Fruit fly (Drosophila melanogaster): ENCODE results near the gene Dyro.

Dyro gene

dm6 chr3L:11246046-11246887, 49.5 kb downstream of the Dyro start (continued):
- TF ChIP-seq CG10431 (GFP tag; optimal IDR thresholded peaks at IDR 0.05) (peak; percentile 49), gro (GFP tag; optimal IDR thresholded peaks at IDR 0.05) (no peak), MBD-R2 (GFP tag; IDR thresholded peaks at IDR 0.05) (no peak), CG12155 (GFP tag; optimal IDR thresholded peaks at IDR 0.05) (no peak), BEAF-32 (GFP tag; optimal IDR thresholded peaks at IDR 0.05) (no peak), ac (GFP tag; optimal IDR thresholded peaks at IDR 0.05) (peak; percentile 39), CG6254 (GFP tag; optimal IDR thresholded peaks at IDR 0.05) (peak; percentile 35), dysf (GFP tag; IDR thresholded peaks at IDR 0.05) (no peak), Dll (GFP tag; IDR thresholded peaks at IDR 0.05; ENCODE audit: partially characterized antibody) (0 out of 4 replicates have a peak, but pooled peaks have one; percentile 15), odd (GFP tag; optimal IDR thresholded peaks at IDR 0.05) (peak; percentile 54), CG1529 (GFP tag; optimal IDR thresholded peaks at IDR 0.05) (no peak), CG1602 (GFP tag; optimal IDR thresholded peaks at IDR 0.05) (no peak), lab (GFP tag; optimal IDR thresholded peaks at IDR 0.05) (peak; percentile 69), da (GFP tag; optimal IDR thresholded peaks at IDR 0.05) (no peak), D19A (tag; optimal IDR thresholded peaks at IDR 0.05) (no peak), crp (GFP tag; optimal IDR thresholded peaks at IDR 0.05) (peak in 1 of 2 experiments; percentile 61), CG6175 (GFP tag; IDR thresholded peaks at IDR 0.05) (peak; percentile 75; the same call in 1 of the 3 replicates), CG10654 (GFP tag; optimal IDR thresholded peaks at IDR 0.05) (no peak), nerfin-1 (tag; optimal IDR thresholded peaks at IDR 0.05) (peak; percentile 2), nom (GFP tag; optimal IDR thresholded peaks at IDR 0.05) (peak; percentile 100), Mad (GFP tag; optimal IDR thresholded peaks at IDR 0.05) (no peak), jumu (GFP tag; optimal IDR thresholded peaks at IDR 0.05) (no peak), CG4730 (GFP tag; IDR thresholded peaks at IDR 0.05) (no peak), CG18476 (GFP tag; optimal IDR thresholded peaks at IDR 0.05) (no peak), CG17568 (GFP tag; optimal IDR thresholded peaks at IDR 0.05) (peak; percentile 25), gcm (GFP tag; optimal IDR thresholded peaks at IDR 0.05) (peak; percentile 51), unc-4 (GFP tag; IDR thresholded peaks at IDR 0.05; ENCODE audit: partially characterized antibody) (no peak), CG9727 (GFP tag; optimal IDR thresholded peaks at IDR 0.05) (peak; percentile 19), slp2 (GFP tag; optimal IDR thresholded peaks at IDR 0.05) (no peak), CG5953 (GFP tag; IDR thresholded peaks at IDR 0.05) (no peak), CG12236 (GFP tag; optimal IDR thresholded peaks at IDR 0.05) (no peak), CG10267 (tag; optimal IDR thresholded peaks at IDR 0.05) (no peak), HLH3B (GFP tag; IDR thresholded peaks at IDR 0.05) (no peak; the same call in 1 of the 2 replicates), Taf1 (GFP tag; IDR thresholded peaks at IDR 0.05) (no peak), hkb (optimal IDR thresholded peaks at IDR 0.05) (no peak), hkb (GFP tag; IDR thresholded peaks at IDR 0.05) (peak; percentile 28; the same call in 1 of the 2 replicates), cas (GFP tag; IDR thresholded peaks at IDR 0.05) (no peak), CG12942 (GFP tag; optimal IDR thresholded peaks at IDR 0.05) (no peak), phol (tag; optimal IDR thresholded peaks at IDR 0.05) (peak; percentile 15), Usf (GFP tag; optimal IDR thresholded peaks at IDR 0.05) (no peak), Hmr (GFP tag; optimal IDR thresholded peaks at IDR 0.05) (no peak), CG9437 (GFP tag; optimal IDR thresholded peaks at IDR 0.05) (no peak), Lhr (GFP tag; optimal IDR thresholded peaks at IDR 0.05) (no peak), CG9932 (GFP tag; IDR thresholded peaks at IDR 0.05) (no peak), CG3281 (GFP tag; optimal IDR thresholded peaks at IDR 0.05) (no peak), CG10209 (GFP tag; optimal IDR thresholded peaks at IDR 0.05) (peak; percentile 19), NC2β (GFP tag; optimal IDR thresholded peaks at IDR 0.05) (peak; percentile 36), abd-A (tag; optimal IDR thresholded peaks at IDR 0.05) (peak; percentile 93), chinmo (GFP tag; IDR thresholded peaks at IDR 0.05; ENCODE audit: partially characterized antibody) (peak; percentile 96)

Measured in whole organism, embryonic.